Fruit fly (Drosophila melanogaster): Measurements from ENCODE around the gene cl.

The cl gene

dm6 chr2L:5478273-5478672 is 41.7 kb upstream of the cl start:
- TF ChIP-seq usp (GFP tag; optimal IDR thresholded peaks at IDR 0.05) (no peak), tai (GFP tag; optimal IDR thresholded peaks at IDR 0.05) (no peak), Hr83 (GFP tag; optimal IDR thresholded peaks at IDR 0.05; ENCODE audit: poor library complexity, severe bottlenecking) (no peak), HLH106 (tag; optimal IDR thresholded peaks at IDR 0.05) (no peak), OdsH (GFP tag; optimal IDR thresholded peaks at IDR 0.05) (no peak), Jra (GFP tag; optimal IDR thresholded peaks at IDR 0.05) (no peak), Dif (GFP tag; optimal IDR thresholded peaks at IDR 0.05; ENCODE audit: partially characterized antibody) (no peak), Dfd (GFP tag; optimal IDR thresholded peaks at IDR 0.05) (no peak), CG32264 (GFP tag; optimal IDR thresholded peaks at IDR 0.05) (no peak), Myc (optimal IDR thresholded peaks at IDR 0.05) (no peak), dl (GFP tag; optimal IDR thresholded peaks at IDR 0.05; ENCODE audit: insufficient read depth in 1 of 2, partially characterized antibody in 2 of 2) (no peak), h (GFP tag; optimal IDR thresholded peaks at IDR 0.05) (no peak), CG9705 (GFP tag; optimal IDR thresholded peaks at IDR 0.05) (no peak), jim (GFP tag; optimal IDR thresholded peaks at IDR 0.05) (no peak), pan (optimal IDR thresholded peaks at IDR 0.05) (no peak), Sp1 (GFP tag; optimal IDR thresholded peaks at IDR 0.05) (no peak), Abd-B (GFP tag; optimal IDR thresholded peaks at IDR 0.05) (no peak), brk (GFP tag; optimal IDR thresholded peaks at IDR 0.05) (no peak), Mio (GFP tag; optimal IDR thresholded peaks at IDR 0.05) (no peak)

- TF ChIP-seq Dfd (GFP tag; optimal IDR thresholded peaks at IDR 0.05) (no peak), fru (GFP tag; optimal IDR thresholded peaks at IDR 0.05) (no peak), tai (GFP tag; optimal IDR thresholded peaks at IDR 0.05) (no peak), Myc (optimal IDR thresholded peaks at IDR 0.05) (no peak), jim (GFP tag; optimal IDR thresholded peaks at IDR 0.05) (no peak), HLH106 (tag; optimal IDR thresholded peaks at IDR 0.05) (no peak), pan (optimal IDR thresholded peaks at IDR 0.05) (no peak), CrebA (GFP tag; optimal IDR thresholded peaks at IDR 0.05; ENCODE audit: borderline replicate concordance) (no peak), Mio (GFP tag; optimal IDR thresholded peaks at IDR 0.05) (no peak), Sp1 (GFP tag; optimal IDR thresholded peaks at IDR 0.05) (no peak), psq (GFP tag; optimal IDR thresholded peaks at IDR 0.05) (no peak), woc (GFP tag; optimal IDR thresholded peaks at IDR 0.05) (no peak)
Measured at dm6 chr2L:5479128-5479527, 40.8 kb upstream of the cl start.

dm6 chr2L:5479971-5480370 is 40.0 kb upstream of the cl start:
- TF ChIP-seq usp (GFP tag; optimal IDR thresholded peaks at IDR 0.05) (no peak), Hr78 (GFP tag; optimal IDR thresholded peaks at IDR 0.05) (no peak), Abd-B (GFP tag; optimal IDR thresholded peaks at IDR 0.05) (no peak), Myc (optimal IDR thresholded peaks at IDR 0.05) (no peak), psq (GFP tag; optimal IDR thresholded peaks at IDR 0.05) (peak; percentile 35), sage (GFP tag; optimal IDR thresholded peaks at IDR 0.05) (no peak), tai (GFP tag; optimal IDR thresholded peaks at IDR 0.05) (no peak), lola (GFP tag; optimal IDR thresholded peaks at IDR 0.05) (no peak), CG9705 (GFP tag; optimal IDR thresholded peaks at IDR 0.05) (peak; percentile 9), pan (optimal IDR thresholded peaks at IDR 0.05) (no peak), Mio (GFP tag; optimal IDR thresholded peaks at IDR 0.05) (no peak), Hr83 (GFP tag; optimal IDR thresholded peaks at IDR 0.05; ENCODE audit: poor library complexity, severe bottlenecking) (no peak), ey (GFP tag; optimal IDR thresholded peaks at IDR 0.05) (peak; percentile 69), GATAd (GFP tag; optimal IDR thresholded peaks at IDR 0.05) (no peak), CrebA (GFP tag; optimal IDR thresholded peaks at IDR 0.05; ENCODE audit: borderline replicate concordance) (no peak), OdsH (GFP tag; optimal IDR thresholded peaks at IDR 0.05) (peak; percentile 56), Dfd (GFP tag; optimal IDR thresholded peaks at IDR 0.05) (no peak), rgr (GFP tag; optimal IDR thresholded peaks at IDR 0.05) (peak; percentile 58), dsf (GFP tag; optimal IDR thresholded peaks at IDR 0.05; ENCODE audit: borderline replicate concordance) (no peak), br (GFP tag; optimal IDR thresholded peaks at IDR 0.05) (peak; percentile 68), sv (GFP tag; optimal IDR thresholded peaks at IDR 0.05) (no peak), h (GFP tag; optimal IDR thresholded peaks at IDR 0.05) (peak; percentile 64), Jra (GFP tag; optimal IDR thresholded peaks at IDR 0.05) (no peak), fru (GFP tag; optimal IDR thresholded peaks at IDR 0.05) (peak; percentile 76), N (GFP tag; optimal IDR thresholded peaks at IDR 0.05) (no peak), CG32264 (GFP tag; optimal IDR thresholded peaks at IDR 0.05) (no peak), Hnf4 (GFP tag; optimal IDR thresholded peaks at IDR 0.05) (peak; percentile 43), Sp1 (GFP tag; optimal IDR thresholded peaks at IDR 0.05) (peak; percentile 63), dl (GFP tag; optimal IDR thresholded peaks at IDR 0.05; ENCODE audit: insufficient read depth in 1 of 2, partially characterized antibody in 2 of 2) (no peak), brk (GFP tag; optimal IDR thresholded peaks at IDR 0.05) (no peak), Rel (GFP tag; optimal IDR thresholded peaks at IDR 0.05) (no peak), Rel (tag; optimal IDR thresholded peaks at IDR 0.05) (no peak), Vsx2 (GFP tag; optimal IDR thresholded peaks at IDR 0.05; ENCODE audit: partially characterized antibody) (no peak), woc (GFP tag; optimal IDR thresholded peaks at IDR 0.05) (peak; percentile 35), Dif (GFP tag; optimal IDR thresholded peaks at IDR 0.05; ENCODE audit: partially characterized antibody) (no peak), foxo (GFP tag; optimal IDR thresholded peaks at IDR 0.05) (peak in 1 of 2 experiments; percentile 82), jim (GFP tag; optimal IDR thresholded peaks at IDR 0.05) (no peak), dmrt93B (GFP tag; optimal IDR thresholded peaks at IDR 0.05) (peak; percentile 25), HLH106 (tag; optimal IDR thresholded peaks at IDR 0.05) (peak; percentile 62)

Data from whole organism, wandering third instar larva.